Worm (Caenorhabditis elegans): ENCODE measurements around the gene col-121.

DNA sequence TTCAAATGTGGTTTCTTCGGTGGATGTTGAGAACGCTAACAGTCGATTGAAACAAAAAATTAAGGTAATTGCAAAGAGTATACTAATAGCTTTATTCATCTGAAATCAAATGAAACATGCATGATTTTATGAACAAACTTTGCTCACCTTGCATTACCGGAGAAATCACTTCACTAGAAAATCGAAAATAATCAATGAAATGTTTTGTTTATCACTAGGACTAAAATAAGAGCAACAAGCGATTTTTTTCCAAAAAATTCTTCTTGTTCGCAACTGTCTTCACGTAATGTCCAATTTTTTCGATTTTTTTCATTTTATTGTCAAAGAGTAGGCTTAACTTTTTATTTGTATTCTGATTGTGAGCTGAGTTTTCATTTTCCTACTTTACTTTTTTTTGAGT is 26.4 kb upstream of the col-121 start, which contains the start of gene F56D5.9:
- no peak for TF ChIP-seq bed-1 (GFP tag; IDR thresholded peaks at IDR 0.05)
- TF ChIP-seq snpc-3.4 (tag; optimal IDR thresholded peaks at IDR 0.05) = no peak
- no peak for TF ChIP-seq ceh-79 (tag; optimal IDR thresholded peaks at IDR 0.05)
- TF ChIP-seq nhr-179 (tag; optimal IDR thresholded peaks at IDR 0.05) = no peak
- no peak for TF ChIP-seq lin-26 (GFP tag; IDR thresholded peaks at IDR 0.05)
- TF ChIP-seq dpl-1 (GFP tag; optimal IDR thresholded peaks at IDR 0.05) = no peak
- no peak for TF ChIP-seq C17E4.6 (GFP tag; IDR thresholded peaks at IDR 0.05)
